Worm (Caenorhabditis elegans): Measurements from ENCODE around the gene Y102A11A.1.

DNA sequence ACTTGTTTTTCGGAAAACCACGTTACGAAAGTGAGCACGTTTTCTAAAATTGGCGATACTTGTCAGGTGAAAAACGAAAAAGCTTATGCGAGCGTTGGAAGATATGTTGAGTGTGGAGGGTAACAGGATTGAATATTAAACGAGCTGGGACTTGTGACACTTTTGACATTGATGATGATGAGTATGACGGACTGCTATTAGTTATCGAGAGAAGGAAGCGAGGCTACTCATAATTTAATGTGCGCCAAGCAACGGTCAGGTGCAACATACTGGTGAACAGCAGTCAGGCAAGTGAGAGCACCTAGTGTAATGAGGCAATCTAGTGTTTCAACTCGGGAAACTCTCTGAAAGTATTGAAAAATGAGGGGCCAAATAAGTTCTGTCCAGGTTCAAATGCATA lies 1.4 kb upstream of the Y102A11A.1 start:
- TF ChIP-seq sea-1 (GFP tag; conservative IDR thresholded peaks at IDR 0.05) (no peak), tbx-11 (GFP tag; IDR thresholded peaks at IDR 0.05) (no peak), hnd-1 (tag; optimal IDR thresholded peaks at IDR 0.05) (no peak), pes-1 (GFP tag; IDR thresholded peaks at IDR 0.05) (no peak), ama-1 (optimal IDR thresholded peaks at IDR 0.05) (no peak), scrt-1 (GFP tag; IDR thresholded peaks at IDR 0.05) (no peak)
